Worm (Caenorhabditis elegans): ENCODE measurements around the gene C34D1.4.

Gene C34D1.4

ce11 chrV:13209567-13209966 is 49.5 kb downstream of the C34D1.4 start, which contains the start of gene F57B1.6:
TSS of gene F57B1.6 (plus strand) at chrV:13209645.
- TF ChIP-seq flt-1 (GFP tag; IDR thresholded peaks at IDR 0.05) (no peak), scrt-1 (GFP tag; IDR thresholded peaks at IDR 0.05) (no peak), ets-7 (tag; optimal IDR thresholded peaks at IDR 0.05) (no peak), sea-1 (GFP tag; conservative IDR thresholded peaks at IDR 0.05) (no peak), hnd-1 (tag; optimal IDR thresholded peaks at IDR 0.05) (no peak), F13C5.2 (tag; optimal IDR thresholded peaks at IDR 0.05) (no peak), tbx-37 (GFP tag; conservative IDR thresholded peaks at IDR 0.05) (no peak), ama-1 (optimal IDR thresholded peaks at IDR 0.05) (no peak), hmg-4 (GFP tag; optimal IDR thresholded peaks at IDR 0.05) (no peak), pes-1 (GFP tag; IDR thresholded peaks at IDR 0.05) (no peak), ceh-13 (GFP tag; optimal IDR thresholded peaks at IDR 0.05) (no peak), aly-1 (tag; optimal IDR thresholded peaks at IDR 0.05) (no peak), hmbx-1 (tag; optimal IDR thresholded peaks at IDR 0.05) (no peak), tbx-11 (GFP tag; IDR thresholded peaks at IDR 0.05) (no peak), tra-4 (tag; optimal IDR thresholded peaks at IDR 0.05) (no peak), ceh-36 (tag; optimal IDR thresholded peaks at IDR 0.05) (no peak), B0310.2 (tag; optimal IDR thresholded peaks at IDR 0.05) (no peak)

ce11 chrV:13207426-13207825 is 51.7 kb downstream of the C34D1.4 start, which contains the start of gene F57B1.5:
TSS of gene F57B1.5 (plus strand) at chrV:13207726.
- TF ChIP-seq scrt-1 (GFP tag; IDR thresholded peaks at IDR 0.05) (no peak), hmbx-1 (tag; optimal IDR thresholded peaks at IDR 0.05) (no peak), F13C5.2 (tag; optimal IDR thresholded peaks at IDR 0.05) (no peak), tbx-37 (GFP tag; conservative IDR thresholded peaks at IDR 0.05) (no peak), ama-1 (optimal IDR thresholded peaks at IDR 0.05) (no peak), B0310.2 (tag; optimal IDR thresholded peaks at IDR 0.05) (no peak), ceh-13 (GFP tag; optimal IDR thresholded peaks at IDR 0.05) (no peak), sea-1 (GFP tag; conservative IDR thresholded peaks at IDR 0.05) (no peak)

Data from whole organism, early embryonic.